Worm (Caenorhabditis elegans) whole organism, midembryonic: ENCODE data around the gene Y54G2A.50.
"Not testable (repeated sequence)": the region's sequence is repeated elsewhere in the genome, so short reads cannot be mapped to it uniquely, and the experiment has no call there.

Experiments used
- T22C8.4 ChIP-seq: fragments of 200-800 bp; sonication (Bioruptor generic); IDR thresholded peaks from 2 replicates; pipeline ENCODE4 v1.3.6; 2022; ENCODE audit warnings: missing genetic modification characterization, missing compliant biosample characterization
- cog-1 ChIP-seq: sonication (generic microtip); optimal IDR thresholded peaks from 2 replicates; lab custom pipeline; 2016; ENCODE audit warnings: missing genetic modification characterization, missing compliant biosample characterization
- flt-1 ChIP-seq: fragments of 200-800 bp; sonication (Bioruptor generic); IDR thresholded peaks from 2 replicates; pipeline ENCODE4 v1.3.6; 2022; ENCODE audit warnings: missing genetic modification characterization, missing compliant biosample characterization
- klf-2 ChIP-seq: fragments of 200-800 bp; sonication (Bioruptor generic); conservative IDR thresholded peaks from 2 replicates; pipeline ENCODE4 v1.3.6; 2022; ENCODE audit warnings: missing genetic modification reagents, missing genetic modification characterization, missing compliant biosample characterization
- med-1 ChIP-seq: sonication (generic microtip); optimal IDR thresholded peaks from 2 replicates; lab custom pipeline; 2017; ENCODE audit warnings: missing genetic modification characterization, mild to moderate bottlenecking, missing compliant biosample characterization, antibody characterized with exemption, missing genetic modification reagents; ENCODE audit not compliant: insufficient read depth
- ref-1 ChIP-seq: fragments of 200-800 bp; sonication (Bioruptor generic); conservative IDR thresholded peaks from 2 replicates; pipeline ENCODE4 v1.3.6; 2022; ENCODE audit warnings: missing genetic modification reagents, missing genetic modification characterization, missing compliant biosample characterization
- tab-1 ChIP-seq: fragments of 200-800 bp; sonication (Bioruptor generic); IDR thresholded peaks from 2 replicates; pipeline ENCODE4 v1.3.6; 2022; ENCODE audit warnings: missing genetic modification characterization, missing compliant biosample characterization
- ztf-23 ChIP-seq: fragments of 200-800 bp; sonication (Bioruptor generic); IDR thresholded peaks from 2 replicates; pipeline ENCODE4 v1.3.6; 2022; ENCODE audit warnings: missing genetic modification reagents, missing genetic modification characterization, missing compliant biosample characterization
- ztf-29 ChIP-seq: fragments of 200-800 bp; sonication (Bioruptor generic); IDR thresholded peaks from 2 replicates; pipeline ENCODE4 v1.3.6; 2022; ENCODE audit warnings: missing genetic modification reagents, missing genetic modification characterization, missing compliant biosample characterization

The Y54G2A.50 gene

ce11 chrIV:2893486-2893842 is 24.4 kb upstream of the Y54G2A.50 start:
- TF ChIP-seq med-1, result no peak
- no peak for TF ChIP-seq ref-1 (GFP tag; lab: Robert Waterston, UW)
- no peak for TF ChIP-seq cog-1 (tag; lab: Kevin White, UChicago)
- TF ChIP-seq ztf-23 (GFP tag; lab: Robert Waterston, UW), result no peak
- no peak for TF ChIP-seq klf-2 (GFP tag; lab: Robert Waterston, UW)
- TF ChIP-seq flt-1 (GFP tag; lab: Robert Waterston, UW), result no peak
- TF ChIP-seq ztf-29 (GFP tag; lab: Robert Waterston, UW), result no peak
- TF ChIP-seq T22C8.4, result no peak
- TF ChIP-seq tab-1 (GFP tag; lab: Robert Waterston, UW), result no peak

ce11 chrIV:2894630-2895029 is 23.2 kb upstream of the Y54G2A.50 start, which contains the start of gene Y54G2A.19:
Gene Y54G2A.19 (minus strand): TSS chrIV:2894730.
- TF ChIP-seq med-1; tab-1 (GFP tag; lab: Robert Waterston, UW); ref-1 (GFP tag; lab: Robert Waterston, UW): not testable (repeated sequence)

ce11 chrIV:2895986-2896660 is 21.7 kb upstream of the Y54G2A.50 start:
- peak; percentile 14 for TF ChIP-seq cog-1 (tag; lab: Kevin White, UChicago)

DNA sequence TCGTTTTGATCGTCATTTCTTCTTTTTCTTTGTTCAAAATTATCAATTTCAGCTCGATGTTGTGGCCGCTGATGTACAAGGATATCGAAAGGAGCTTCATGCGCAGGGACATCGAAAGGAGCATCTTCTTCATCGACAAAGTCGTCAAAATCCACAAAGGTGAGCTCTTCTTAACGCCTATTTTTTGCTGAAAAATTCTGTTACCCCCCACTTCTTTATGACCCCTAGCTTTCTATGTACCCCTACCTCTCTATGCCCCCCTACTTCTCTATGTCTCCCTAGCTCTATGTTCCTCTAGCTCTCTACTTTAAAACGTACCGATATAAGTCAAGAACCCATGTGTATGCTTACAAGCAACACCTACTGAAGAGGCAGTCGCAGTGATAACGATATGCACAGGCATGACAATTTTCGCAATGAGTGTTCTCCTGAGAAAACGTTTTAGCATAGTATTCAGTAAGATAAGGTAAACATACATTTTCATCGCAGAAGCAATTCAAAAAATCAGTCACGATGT is 20.1 kb upstream of the Y54G2A.50 start, which contains the start of gene Y54G2A.36:
Y54G2A.36 (plus strand) TSS at position 51 of the 517 bp plus-strand sequence.
- TF ChIP-seq ztf-29 (GFP tag; lab: Robert Waterston, UW), result no peak
- TF ChIP-seq ref-1 (GFP tag; lab: Robert Waterston, UW), result no peak
- no peak for TF ChIP-seq cog-1 (tag; lab: Kevin White, UChicago)
- TF ChIP-seq klf-2 (GFP tag; lab: Robert Waterston, UW), result no peak
- TF ChIP-seq ztf-23 (GFP tag; lab: Robert Waterston, UW), result no peak
- no peak for TF ChIP-seq med-1
- TF ChIP-seq T22C8.4, result no peak
- no peak for TF ChIP-seq tab-1 (GFP tag; lab: Robert Waterston, UW)
- no peak for TF ChIP-seq flt-1 (GFP tag; lab: Robert Waterston, UW)

DNA sequence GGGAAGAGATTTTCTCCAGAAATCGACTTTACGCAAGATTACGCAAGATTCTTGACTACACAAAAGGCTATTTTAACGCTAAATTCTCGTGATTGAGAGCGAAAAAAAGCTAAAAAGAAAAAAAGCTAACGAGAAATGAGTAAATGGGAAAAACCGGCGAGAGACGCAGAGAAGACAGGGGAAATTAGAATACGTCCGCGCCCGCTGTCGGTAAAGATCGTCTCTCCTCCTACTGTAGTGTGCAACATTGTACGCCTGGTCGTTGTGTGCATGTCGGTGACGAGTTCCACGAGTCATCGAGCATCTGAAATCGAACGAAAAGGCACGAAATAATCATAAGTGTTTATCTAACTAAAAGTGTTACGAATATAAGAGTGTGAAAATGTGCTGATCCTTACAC is 3.3 kb upstream of the Y54G2A.50 start:
- TF ChIP-seq T22C8.4, result no peak
- no peak for TF ChIP-seq klf-2 (GFP tag; lab: Robert Waterston, UW)
- TF ChIP-seq flt-1 (GFP tag; lab: Robert Waterston, UW), result no peak
- TF ChIP-seq med-1, result no peak
- no peak for TF ChIP-seq tab-1 (GFP tag; lab: Robert Waterston, UW)
- TF ChIP-seq cog-1 (tag; lab: Kevin White, UChicago), result no peak
- TF ChIP-seq ztf-23 (GFP tag; lab: Robert Waterston, UW), result no peak
- TF ChIP-seq ref-1 (GFP tag; lab: Robert Waterston, UW), result no peak
- TF ChIP-seq ztf-29 (GFP tag; lab: Robert Waterston, UW), result no peak

- TF ChIP-seq ztf-29 (GFP tag; lab: Robert Waterston, UW), result no peak
- no peak for TF ChIP-seq ref-1 (GFP tag; lab: Robert Waterston, UW)
- no peak for TF ChIP-seq flt-1 (GFP tag; lab: Robert Waterston, UW)
- TF ChIP-seq T22C8.4, result no peak
- TF ChIP-seq klf-2 (GFP tag; lab: Robert Waterston, UW), result no peak
- TF ChIP-seq ztf-23 (GFP tag; lab: Robert Waterston, UW), result no peak
- TF ChIP-seq tab-1 (GFP tag; lab: Robert Waterston, UW), result no peak
- no peak for TF ChIP-seq cog-1 (tag; lab: Kevin White, UChicago)
- TF ChIP-seq med-1, result no peak
Observed at ce11 chrIV:2916043-2916442, 1.8 kb upstream of the Y54G2A.50 start.

- TF ChIP-seq klf-2 (GFP tag; lab: Robert Waterston, UW) (no peak), med-1 (no peak), ztf-29 (GFP tag; lab: Robert Waterston, UW) (no peak), tab-1 (GFP tag; lab: Robert Waterston, UW) (no peak), ref-1 (GFP tag; lab: Robert Waterston, UW) (no peak), ztf-23 (GFP tag; lab: Robert Waterston, UW) (no peak), flt-1 (GFP tag; lab: Robert Waterston, UW) (no peak), T22C8.4 (no peak), cog-1 (tag; lab: Kevin White, UChicago) (no peak)
Observed at ce11 chrIV:2922196-2922595, 4.4 kb downstream of the Y54G2A.50 start, which contains the start of gene fbxc-45. Gene fbxc-45 (minus strand): TSS chrIV:2922243.

DNA sequence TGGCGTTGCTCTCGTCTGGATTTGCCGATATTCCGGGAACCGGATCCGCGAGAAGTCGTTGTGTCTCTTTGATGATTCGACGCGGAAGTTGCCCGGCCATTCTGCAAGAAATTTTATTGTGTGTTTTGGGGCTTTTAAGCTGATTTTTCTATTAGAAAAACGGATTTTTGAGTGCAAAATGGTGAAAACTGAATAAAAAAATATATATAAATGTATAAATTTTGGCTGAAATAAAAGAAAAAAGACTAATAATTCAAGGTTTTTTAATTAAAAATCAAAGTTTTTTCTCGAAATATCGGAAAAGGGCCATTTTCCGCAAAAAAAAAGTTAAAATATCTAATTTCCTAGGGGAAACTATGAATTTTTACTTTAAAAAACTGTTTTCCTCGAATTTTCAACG is 7.8 kb downstream of the Y54G2A.50 start, which contains the start of gene ubc-13:
ubc-13 (minus strand) TSS at position 101 of the 400 bp plus-strand sequence.
- TF ChIP-seq flt-1 (GFP tag; lab: Robert Waterston, UW), result no peak
- no peak for TF ChIP-seq ztf-23 (GFP tag; lab: Robert Waterston, UW)
- TF ChIP-seq med-1, result no peak
- no peak for TF ChIP-seq ztf-29 (GFP tag; lab: Robert Waterston, UW)
- TF ChIP-seq T22C8.4, result no peak
- no peak for TF ChIP-seq ref-1 (GFP tag; lab: Robert Waterston, UW)
- no peak for TF ChIP-seq klf-2 (GFP tag; lab: Robert Waterston, UW)
- no peak for TF ChIP-seq tab-1 (GFP tag; lab: Robert Waterston, UW)
- no peak for TF ChIP-seq cog-1 (tag; lab: Kevin White, UChicago)

DNA sequence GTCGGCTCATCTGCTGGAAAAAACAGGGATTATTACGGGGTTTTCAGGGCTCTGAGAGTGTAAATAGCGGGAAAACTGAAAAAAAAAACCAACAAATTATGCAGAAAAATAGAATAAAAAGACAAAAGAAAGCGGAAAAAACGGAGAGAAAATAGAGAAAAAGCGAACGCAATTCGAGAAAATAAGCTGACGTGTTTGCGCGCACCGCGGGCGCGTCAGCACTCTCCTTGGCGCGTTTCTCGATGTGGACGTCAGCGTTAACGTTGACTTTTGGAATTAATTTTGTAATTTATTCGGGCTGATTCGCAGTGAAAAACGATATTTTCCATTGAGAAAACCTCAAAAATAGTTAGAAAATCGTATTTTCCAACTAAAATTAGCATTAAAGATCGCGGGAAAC is 10.6 kb downstream of the Y54G2A.50 start, which contains the start of gene manf-1:
manf-1 (minus strand) TSS at position 13 of the 400 bp plus-strand sequence.
- TF ChIP-seq ref-1 (GFP tag; lab: Robert Waterston, UW), result no peak
- no peak for TF ChIP-seq T22C8.4
- TF ChIP-seq ztf-23 (GFP tag; lab: Robert Waterston, UW), result no peak
- TF ChIP-seq ztf-29 (GFP tag; lab: Robert Waterston, UW), result no peak
- no peak for TF ChIP-seq cog-1 (tag; lab: Kevin White, UChicago)
